Worm (Caenorhabditis elegans): ENCODE results near the gene T20D4.15.

ce11 chrV:3362475-3362874 lies 32.1 kb downstream of the T20D4.15 start, which contains the start of gene C04E12.4:
- TF ChIP-seq him-1 (tag; optimal IDR thresholded peaks at IDR 0.05) = no peak
- no peak for TF ChIP-seq dao-5 (tag; optimal IDR thresholded peaks at IDR 0.05)
